Fruit fly (Drosophila melanogaster): ENCODE measurements around the gene sty.

The sty gene

DNA sequence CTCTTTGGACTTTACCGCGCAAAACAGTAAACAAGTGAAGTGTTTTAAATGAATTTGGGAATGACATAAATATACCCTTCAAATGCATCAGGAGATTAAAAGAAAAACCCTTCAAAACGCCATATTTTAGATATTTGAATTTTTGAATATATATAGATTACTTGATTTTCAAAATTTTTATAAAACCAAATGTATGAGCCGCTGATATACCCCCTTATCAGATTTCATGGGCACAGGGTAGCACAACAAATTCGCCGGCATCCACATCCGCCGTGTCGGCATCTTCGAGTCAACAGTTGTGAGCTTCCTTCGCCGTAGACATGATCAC, 46.8 kb downstream of the sty start, which contains the start of gene Ids (continued):
- TF ChIP-seq CG11560 (tag; IDR thresholded peaks at IDR 0.05) (peak; percentile 34; the same call in 1 of the 3 replicates), Fer1 (GFP tag; optimal IDR thresholded peaks at IDR 0.05) (peak; percentile 69), al (GFP tag; IDR thresholded peaks at IDR 0.05) (peak; percentile 57; the same call in 1 of the 2 replicates), MESR4 (GFP tag; optimal IDR thresholded peaks at IDR 0.05) (no peak), CG5953 (GFP tag; IDR thresholded peaks at IDR 0.05) (peak; percentile 70; the same call in 1 of the 2 replicates), zen (tag; optimal IDR thresholded peaks at IDR 0.05) (peak; percentile 55), ftz-f1 (GFP tag; optimal IDR thresholded peaks at IDR 0.05) (no peak), Ets97D (GFP tag; optimal IDR thresholded peaks at IDR 0.05) (peak; percentile 13), CG14965 (GFP tag; optimal IDR thresholded peaks at IDR 0.05; ENCODE audit: borderline replicate concordance) (no peak), bbx (GFP tag; IDR thresholded peaks at IDR 0.05; ENCODE audit: partially characterized antibody) (no peak), BEAF-32 (GFP tag; optimal IDR thresholded peaks at IDR 0.05) (no peak), CG42726 (GFP tag; IDR thresholded peaks at IDR 0.05; ENCODE audit: partially characterized antibody) (no peak), CG4404 (GFP tag; IDR thresholded peaks at IDR 0.05) (peak; percentile 45), dm (GFP tag; optimal IDR thresholded peaks at IDR 0.05) (no peak), chif (GFP tag; optimal IDR thresholded peaks at IDR 0.05) (peak in 1 of 2 experiments; percentile 28), fd3F (GFP tag; optimal IDR thresholded peaks at IDR 0.05) (peak; percentile 56), D19B (GFP tag; optimal IDR thresholded peaks at IDR 0.05) (peak; percentile 89), lab (GFP tag; optimal IDR thresholded peaks at IDR 0.05) (no peak), vvl (GFP tag; IDR thresholded peaks at IDR 0.05) (peak; percentile 86), Dip2 (GFP tag; IDR thresholded peaks at IDR 0.05) (no peak), NC2α (GFP tag; optimal IDR thresholded peaks at IDR 0.05) (no peak), bowl (GFP tag; IDR thresholded peaks at IDR 0.05) (no peak), Deaf1 (tag; optimal IDR thresholded peaks at IDR 0.05) (peak; percentile 23), CG8359 (GFP tag; optimal IDR thresholded peaks at IDR 0.05; ENCODE audit: borderline replicate concordance) (no peak), CG6683 (GFP tag; optimal IDR thresholded peaks at IDR 0.05) (peak; percentile 16), onecut (GFP tag; IDR thresholded peaks at IDR 0.05) (peak; percentile 45), Drgx (GFP tag; IDR thresholded peaks at IDR 0.05) (peak; percentile 72), Asciz (GFP tag; optimal IDR thresholded peaks at IDR 0.05) (peak; percentile 62), nerfin-2 (GFP tag; IDR thresholded peaks at IDR 0.05; ENCODE audit: partially characterized antibody) (no peak), CG17912 (GFP tag; optimal IDR thresholded peaks at IDR 0.05) (no peak), CG33557 (GFP tag; optimal IDR thresholded peaks at IDR 0.05) (no peak), gcm2 (GFP tag; optimal IDR thresholded peaks at IDR 0.05) (peak; percentile 14), gt (GFP tag; IDR thresholded peaks at IDR 0.05) (no peak), shn (GFP tag; optimal IDR thresholded peaks at IDR 0.05) (no peak), Lhr (GFP tag; optimal IDR thresholded peaks at IDR 0.05) (peak; percentile 24), hkb (optimal IDR thresholded peaks at IDR 0.05) (no peak), hkb (GFP tag; IDR thresholded peaks at IDR 0.05) (peak; percentile 75), CG10274 (GFP tag; optimal IDR thresholded peaks at IDR 0.05) (peak; percentile 13), CG14667 (GFP tag; IDR thresholded peaks at IDR 0.05) (peak; percentile 66; the same call in 1 of the 2 replicates), CG2202 (tag; optimal IDR thresholded peaks at IDR 0.05) (peak; percentile 10), CG33213 (GFP tag; optimal IDR thresholded peaks at IDR 0.05) (peak; percentile 10), tgo (GFP tag; IDR thresholded peaks at IDR 0.05) (peak; percentile 81; the same call in 2 of the 3 replicates), pfk (GFP tag; optimal IDR thresholded peaks at IDR 0.05) (no peak), lov (optimal IDR thresholded peaks at IDR 0.05) (no peak), lov (GFP tag; IDR thresholded peaks at IDR 0.05) (peak; percentile 72; the same call in 1 of the 3 replicates), CG11695 (GFP tag; IDR thresholded peaks at IDR 0.05) (peak; percentile 77; the same call in 2 of the 3 replicates), CG7372 (GFP tag; IDR thresholded peaks at IDR 0.05) (peak; percentile 65), CG15073 (GFP tag; optimal IDR thresholded peaks at IDR 0.05) (no peak), Atf-2 (GFP tag; optimal IDR thresholded peaks at IDR 0.05) (no peak), CG3726 (GFP tag; IDR thresholded peaks at IDR 0.05) (0 out of 3 replicates have a peak, but pooled peaks have one; percentile 64), Dll (GFP tag; IDR thresholded peaks at IDR 0.05; ENCODE audit: partially characterized antibody) (no peak)
